Fruit fly (Drosophila melanogaster) whole organism, embryonic: ENCODE results near the gene Glyat.
A peak's percentile ranks its signal among the peaks of the same experiment; 100 is the strongest.

ENCODE experiments used
- Adf1 ChIP-seq: fragments of 200-800 bp; sonication (Bioruptor generic); IDR thresholded peaks from 2 replicates; pipeline ENCODE4 v1.3.6; 2022; ENCODE audit warnings: missing biosample characterization, missing genetic modification characterization
- Atf-2 ChIP-seq: fragments of 200-800 bp; sonication (Bioruptor generic); optimal IDR thresholded peaks from 2 replicates; lab custom pipeline; 2016; ENCODE audit warnings: missing biosample characterization, missing genetic modification characterization
- Atf3 ChIP-seq: fragments of 200-800 bp; sonication (Bioruptor generic); optimal IDR thresholded peaks from 3 replicates; lab custom pipeline; 2016; ENCODE audit warnings: missing biosample characterization, missing genetic modification characterization
- CG10267 ChIP-seq: fragments of 200-800 bp; sonication (Bioruptor generic); optimal IDR thresholded peaks from 2 replicates; lab custom pipeline; 2018; ENCODE audit warnings: missing biosample characterization, mild to moderate bottlenecking, missing genetic modification characterization, moderate library complexity
- CG10654 ChIP-seq: fragments of 200-800 bp; sonication (Bioruptor generic); optimal IDR thresholded peaks from 2 replicates; lab custom pipeline; 2016; ENCODE audit warnings: missing biosample characterization, missing genetic modification characterization
- CG10979 ChIP-seq: fragments of 200-800 bp; sonication (Bioruptor generic); optimal IDR thresholded peaks from 2 replicates; lab custom pipeline; 2018; ENCODE audit warnings: missing biosample characterization, mild to moderate bottlenecking, missing genetic modification characterization, moderate library complexity
- CG11247 ChIP-seq: fragments of 200-800 bp; sonication (Bioruptor generic); IDR thresholded peaks from 2 replicates; pipeline ENCODE4 v1.3.6; 2022; ENCODE audit warnings: missing biosample characterization, missing genetic modification characterization
- CG12236 ChIP-seq: fragments of 200-800 bp; sonication (Bioruptor generic); optimal IDR thresholded peaks from 2 replicates; lab custom pipeline; 2016; ENCODE audit warnings: missing biosample characterization, missing genetic modification characterization
- CG12299 ChIP-seq: fragments of 200-800 bp; sonication (Bioruptor generic); optimal IDR thresholded peaks from 2 replicates; lab custom pipeline; 2018; ENCODE audit warnings: missing biosample characterization, mild to moderate bottlenecking, missing genetic modification characterization
- CG14014 ChIP-seq: fragments of 200-800 bp; sonication (Bioruptor generic); IDR thresholded peaks from 2 replicates; pipeline ENCODE4 v1.3.6; 2022; ENCODE audit warnings: missing biosample characterization, missing genetic modification characterization
- CG14965 ChIP-seq: fragments of 200-800 bp; sonication (Bioruptor generic); optimal IDR thresholded peaks from 2 replicates; lab custom pipeline; 2016; ENCODE audit warnings: missing biosample characterization, missing genetic modification characterization, borderline replicate concordance
- CG15011 ChIP-seq: fragments of 200-800 bp; sonication (Bioruptor generic); optimal IDR thresholded peaks from 3 replicates; lab custom pipeline; 2018; ENCODE audit warnings: missing biosample characterization, mild to moderate bottlenecking, missing genetic modification characterization
- CG17186 ChIP-seq: fragments of 200-800 bp; sonication (Bioruptor generic); optimal IDR thresholded peaks from 3 replicates; lab custom pipeline; 2017; ENCODE audit warnings: missing biosample characterization, missing genetic modification reagents, missing genetic modification characterization
- CG17361 ChIP-seq: fragments of 200-800 bp; sonication (Bioruptor generic); IDR thresholded peaks from 3 replicates; pipeline ENCODE4 v1.3.6; 2022; ENCODE audit warnings: missing biosample characterization, missing genetic modification characterization
- CG17802 ChIP-seq: fragments of 200-800 bp; sonication (Bioruptor generic); optimal IDR thresholded peaks from 2 replicates; lab custom pipeline; 2018; ENCODE audit warnings: missing biosample characterization, mild to moderate bottlenecking, missing genetic modification characterization, moderate library complexity
- CG2889 ChIP-seq: fragments of 200-800 bp; sonication (Bioruptor generic); IDR thresholded peaks from 3 replicates; pipeline ENCODE4 v1.3.6; 2022; ENCODE audit warnings: missing biosample characterization, missing genetic modification characterization
- CG30403 ChIP-seq: fragments of 200-800 bp; sonication (Bioruptor generic); optimal IDR thresholded peaks from 3 replicates; lab custom pipeline; 2016; ENCODE audit warnings: missing biosample characterization, missing genetic modification characterization
- CG3065 ChIP-seq: fragments of 200-800 bp; sonication (Bioruptor generic); optimal IDR thresholded peaks from 2 replicates; lab custom pipeline; 2016; ENCODE audit warnings: missing biosample characterization, missing genetic modification characterization
- CG32532 ChIP-seq: fragments of 200-800 bp; sonication (Bioruptor generic); IDR thresholded peaks from 2 replicates; pipeline ENCODE4 v1.3.6; 2022; ENCODE audit warnings: missing biosample characterization, missing genetic modification characterization
- CG32772 ChIP-seq: fragments of 200-800 bp; sonication (Bioruptor generic); IDR thresholded peaks from 2 replicates; pipeline ENCODE4 v1.3.6; 2022; ENCODE audit warnings: missing biosample characterization, missing genetic modification characterization
- CG33557 ChIP-seq: fragments of 200-800 bp; sonication (Bioruptor generic); optimal IDR thresholded peaks from 2 replicates; lab custom pipeline; 2019; ENCODE audit warnings: missing biosample characterization, mild to moderate bottlenecking, missing genetic modification characterization, moderate library complexity
- CG34224 ChIP-seq: fragments of 200-800 bp; sonication (Bioruptor generic); IDR thresholded peaks from 3 replicates; pipeline ENCODE4 v1.3.6; 2022; ENCODE audit warnings: missing biosample characterization, missing genetic modification characterization; ENCODE audit not compliant: partially characterized antibody
- CG4282 ChIP-seq: fragments of 200-800 bp; sonication (Bioruptor generic); optimal IDR thresholded peaks from 2 replicates; lab custom pipeline; 2016; ENCODE audit warnings: missing biosample characterization, missing genetic modification characterization
- CG4820 ChIP-seq: fragments of 200-800 bp; sonication (Bioruptor generic); optimal IDR thresholded peaks from 3 replicates; lab custom pipeline; 2016; ENCODE audit warnings: missing biosample characterization, missing genetic modification characterization
- CG6654 ChIP-seq: fragments of 200-800 bp; sonication (Bioruptor generic); optimal IDR thresholded peaks from 2 replicates; lab custom pipeline; 2017; ENCODE audit warnings: missing biosample characterization, mild to moderate bottlenecking, missing genetic modification characterization
- CG7839 ChIP-seq: fragments of 200-800 bp; sonication (Bioruptor generic); optimal IDR thresholded peaks from 3 replicates; lab custom pipeline; 2018; ENCODE audit warnings: missing biosample characterization, mild to moderate bottlenecking, missing genetic modification characterization, moderate library complexity
- CG7928 ChIP-seq: fragments of 200-800 bp; sonication (Bioruptor generic); optimal IDR thresholded peaks from 2 replicates; lab custom pipeline; 2017; ENCODE audit warnings: missing biosample characterization, mild to moderate bottlenecking, missing genetic modification characterization
- CG8089 ChIP-seq: fragments of 200-800 bp; sonication (Bioruptor generic); optimal IDR thresholded peaks from 3 replicates; lab custom pipeline; 2016; ENCODE audit warnings: missing biosample characterization, missing genetic modification characterization
- CG8359 ChIP-seq: fragments of 200-800 bp; sonication (Bioruptor generic); optimal IDR thresholded peaks from 2 replicates; lab custom pipeline; 2017; ENCODE audit warnings: missing biosample characterization, mild to moderate bottlenecking, missing genetic modification characterization, borderline replicate concordance
- D ChIP-seq, 2 experiments: fragments of 200-800 bp in 1 of 2; fragments of >200 bp in 1 of 2; sonication (Bioruptor generic) in 1 of 2; optimal IDR thresholded peaks; 2 replicates in 1 of 2; 3 replicates in 1 of 2; lab custom pipeline; 2017; ENCODE audit warnings: mild to moderate bottlenecking in 1 of 2, missing biosample characterization in 1 of 2, missing genetic modification characterization in 1 of 2, missing genetic modification reagents in 1 of 2
- Drgx ChIP-seq: fragments of 200-800 bp; sonication (Bioruptor generic); IDR thresholded peaks from 2 replicates; pipeline ENCODE4 v1.3.6; 2022; ENCODE audit warnings: missing biosample characterization, missing genetic modification characterization
- ERR ChIP-seq: fragments of 200-800 bp; sonication (Bioruptor generic); optimal IDR thresholded peaks from 2 replicates; lab custom pipeline; 2016; ENCODE audit warnings: missing biosample characterization, missing genetic modification characterization
- Trl ChIP-seq, 3 experiments: fragments of >200 bp in 2 of 3; fragments of 200-800 bp in 1 of 3; sonication (Bioruptor generic) in 1 of 3; optimal IDR thresholded peaks; 2 replicates in 1 of 3; 3 replicates in 2 of 3; lab custom pipeline; 2016 to 2017; ENCODE audit warnings: missing biosample characterization in 1 of 3, missing genetic modification characterization in 1 of 3
- Usf ChIP-seq: fragments of 200-800 bp; sonication (Bioruptor generic); optimal IDR thresholded peaks from 2 replicates; lab custom pipeline; 2017; ENCODE audit warnings: missing genotype, missing biosample characterization, missing genetic modification characterization
- az2 ChIP-seq: fragments of 200-800 bp; sonication (Bioruptor generic); optimal IDR thresholded peaks from 3 replicates; lab custom pipeline; 2016; ENCODE audit warnings: missing biosample characterization, missing genetic modification characterization
- br ChIP-seq: fragments of >200 bp; optimal IDR thresholded peaks from 2 replicates; lab custom pipeline; 2017
- danr ChIP-seq: fragments of 200-800 bp; sonication (Bioruptor generic); IDR thresholded peaks from 2 replicates; pipeline ENCODE4 v1.3.6; 2022; ENCODE audit warnings: missing biosample characterization, missing genetic modification characterization
- esg ChIP-seq: fragments of 200-800 bp; sonication (Bioruptor generic); conservative IDR thresholded peaks from 2 replicates; pipeline ENCODE4 v1.3.6; 2022; ENCODE audit warnings: missing biosample characterization, missing genetic modification characterization
- fru ChIP-seq: fragments of >200 bp; optimal IDR thresholded peaks from 2 replicates; lab custom pipeline; 2017
- gce ChIP-seq: fragments of 200-800 bp; sonication (Bioruptor generic); IDR thresholded peaks from 3 replicates; pipeline ENCODE4 v1.3.6; 2022; ENCODE audit warnings: missing biosample characterization, missing genetic modification characterization
- gcm ChIP-seq: fragments of 200-800 bp; sonication (Bioruptor generic); optimal IDR thresholded peaks from 2 replicates; lab custom pipeline; 2019; ENCODE audit warnings: missing biosample characterization, mild to moderate bottlenecking, missing genetic modification characterization, moderate library complexity
- jumu ChIP-seq: fragments of 200-800 bp; sonication (Bioruptor generic); optimal IDR thresholded peaks from 3 replicates; lab custom pipeline; 2016; ENCODE audit warnings: missing biosample characterization, missing genetic modification characterization
- kni ChIP-seq: fragments of 200-800 bp; sonication (Bioruptor generic); optimal IDR thresholded peaks from 3 replicates; lab custom pipeline; 2017; ENCODE audit warnings: mild to moderate bottlenecking, missing biosample characterization, missing genetic modification reagents, missing genetic modification characterization
- onecut ChIP-seq: fragments of 200-800 bp; sonication (Bioruptor generic); IDR thresholded peaks from 2 replicates; pipeline ENCODE4 v1.3.6; 2022; ENCODE audit warnings: missing biosample characterization, missing genetic modification characterization
- ro ChIP-seq: fragments of 200-800 bp; sonication (Bioruptor generic); IDR thresholded peaks from 2 replicates; pipeline ENCODE4 v1.3.6; 2022; ENCODE audit warnings: missing biosample characterization, missing genetic modification characterization
- sisA ChIP-seq: fragments of 200-800 bp; sonication (Bioruptor generic); IDR thresholded peaks from 2 replicates; pipeline ENCODE4 v1.3.6; 2022; ENCODE audit warnings: missing biosample characterization, missing genetic modification characterization
- slbo ChIP-seq: fragments of 200-800 bp; sonication (Bioruptor generic); IDR thresholded peaks from 2 replicates; pipeline ENCODE4 v1.3.6; 2022; ENCODE audit warnings: missing biosample characterization, missing genetic modification characterization
- trem ChIP-seq: fragments of 200-800 bp; optimal IDR thresholded peaks from 3 replicates; lab custom pipeline; 2019; ENCODE audit warnings: missing biosample characterization, mild to moderate bottlenecking, missing genetic modification characterization, moderate library complexity
- vvl ChIP-seq: fragments of 200-800 bp; sonication (Bioruptor generic); IDR thresholded peaks from 2 replicates; pipeline ENCODE4 v1.3.6; 2022; ENCODE audit warnings: missing biosample characterization, missing genetic modification characterization

Gene Glyat

DNA sequence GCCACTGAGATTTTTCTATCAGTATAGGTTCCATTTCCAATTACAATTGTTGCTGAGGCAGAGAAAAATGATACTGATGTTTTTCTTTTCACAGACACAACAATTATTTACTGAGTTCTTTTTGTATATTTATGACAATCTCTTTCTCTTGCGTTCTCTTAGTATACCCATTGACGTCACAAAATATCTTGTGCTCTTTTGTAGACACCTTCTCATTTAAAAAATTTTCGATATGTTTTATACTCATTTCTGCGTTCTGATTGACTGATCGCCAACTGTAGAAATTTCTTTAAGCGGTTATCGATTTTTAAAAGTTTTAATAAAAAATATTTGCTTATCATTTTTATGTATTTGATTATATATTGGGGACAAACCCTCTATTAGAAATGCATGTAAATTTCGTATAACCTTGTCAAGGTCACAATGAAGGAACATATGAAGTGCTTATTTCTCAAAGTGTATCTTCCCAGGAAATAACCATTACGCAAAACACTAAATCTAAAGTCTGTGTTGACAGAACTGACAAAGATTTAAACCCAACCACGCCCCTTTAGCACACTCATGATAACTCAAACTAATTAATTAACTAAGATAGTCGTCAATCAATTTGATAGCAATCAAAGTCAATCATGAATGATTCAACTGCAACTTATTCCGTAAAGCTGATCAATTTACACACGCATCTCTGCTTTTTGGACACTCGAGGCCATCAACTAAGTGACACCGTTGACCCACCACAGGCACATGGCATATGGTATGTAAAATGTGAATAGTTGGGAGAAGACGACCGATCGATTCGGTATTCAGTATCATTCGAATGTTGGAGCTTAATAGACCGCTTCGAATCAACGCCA lies at the start of gene Glyat, which contains the start of gene Tg (continued):
- TF ChIP-seq jumu (GFP tag; lab: Kevin White, UChicago) = no peak
- 0 out of 3 replicates have a peak, but pooled peaks have one; percentile 30 for TF ChIP-seq CG17361
- no peak for TF ChIP-seq ERR (GFP tag; lab: Kevin White, UChicago)
- TF ChIP-seq vvl = peak; percentile 67
- TF ChIP-seq danr = no peak
- no peak for TF ChIP-seq Atf3
- no peak for TF ChIP-seq CG12299 (tag; lab: Kevin White, UChicago)
- TF ChIP-seq trem = no peak
- TF ChIP-seq CG4282 = no peak
- no peak for TF ChIP-seq D (optimal IDR thresholded peaks at IDR 0.05; lab: Kevin White, UChicago)
- no peak for TF ChIP-seq D (GFP tag; optimal IDR thresholded peaks at IDR 0.05; lab: Kevin White, UChicago)
- no peak for TF ChIP-seq sisA (GFP tag; lab: Robert Waterston, UW)
- no peak for TF ChIP-seq kni (GFP tag; lab: Kevin White, UChicago)
- no peak for TF ChIP-seq CG17802
- TF ChIP-seq CG8359 = no peak
- TF ChIP-seq Adf1 (GFP tag; lab: Robert Waterston, UW) = no peak
- TF ChIP-seq esg (GFP tag; lab: Robert Waterston, UW) = no peak; the same call in 1 of the 2 replicates
- no peak for TF ChIP-seq ro
- TF ChIP-seq gcm (GFP tag; lab: Kevin White, UChicago) = no peak
- no peak for TF ChIP-seq Usf (GFP tag; lab: Kevin White, UChicago)
- TF ChIP-seq Drgx (GFP tag; lab: Robert Waterston, UW) = no peak
- TF ChIP-seq az2 (GFP tag; lab: Kevin White, UChicago) = no peak
- no peak for TF ChIP-seq Atf-2 (GFP tag; lab: Kevin White, UChicago)
- TF ChIP-seq CG7839 (tag; lab: Kevin White, UChicago) = peak; percentile 40
- no peak for TF ChIP-seq CG3065 (GFP tag; lab: Kevin White, UChicago)
- no peak for TF ChIP-seq CG10979 (tag; lab: Kevin White, UChicago)
- no peak for TF ChIP-seq gce (GFP tag; lab: Robert Waterston, UW)
- TF ChIP-seq CG10267 (tag; lab: Kevin White, UChicago) = peak; percentile 8
- no peak for TF ChIP-seq fru (lab: Kevin White, UChicago)
- no peak for TF ChIP-seq CG15011
- TF ChIP-seq CG6654 (GFP tag; lab: Kevin White, UChicago) = no peak
- TF ChIP-seq CG34224 (GFP tag; lab: Robert Waterston, UW) = peak; percentile 66; the same call in 2 of the 3 replicates
- TF ChIP-seq Trl (optimal IDR thresholded peaks at IDR 0.05; lab: Kevin White, UChicago) = peak; percentile 68 to 89
- no peak for TF ChIP-seq Trl (GFP tag; optimal IDR thresholded peaks at IDR 0.05; lab: Kevin White, UChicago)
- TF ChIP-seq CG14965 (GFP tag; lab: Kevin White, UChicago) = no peak
- TF ChIP-seq CG7928 (GFP tag; lab: Kevin White, UChicago) = no peak
- no peak for TF ChIP-seq CG33557 (GFP tag; lab: Kevin White, UChicago)
- TF ChIP-seq CG32532 (GFP tag; lab: Robert Waterston, UW) = peak; percentile 64; the same call in 1 of the 2 replicates
- TF ChIP-seq CG2889 = no peak
- TF ChIP-seq onecut (GFP tag; lab: Robert Waterston, UW) = no peak
- no peak for TF ChIP-seq CG4820 (GFP tag; lab: Kevin White, UChicago)
- no peak for TF ChIP-seq CG8089
- peak; percentile 40; the same call in 1 of the 2 replicates for TF ChIP-seq CG11247
- TF ChIP-seq CG14014 (GFP tag; lab: Robert Waterston, UW) = peak; percentile 57
- no peak for TF ChIP-seq CG12236 (GFP tag; lab: Kevin White, UChicago)
- TF ChIP-seq CG30403 (GFP tag; lab: Kevin White, UChicago) = peak; percentile 20
- no peak for TF ChIP-seq CG17186
- peak; percentile 51 for TF ChIP-seq slbo (GFP tag; lab: Robert Waterston, UW)
- no peak for TF ChIP-seq br (lab: Kevin White, UChicago)
- no peak for TF ChIP-seq CG10654
- TF ChIP-seq CG32772 (GFP tag; lab: Robert Waterston, UW) = no peak
